Worm (Caenorhabditis elegans) whole organism, L3 larva: Measurements from ENCODE around the gene F22H10.1.

Experiments
- R02D3.7 ChIP-seq: fragments of 150-350 bp; optimal IDR thresholded peaks from 2 replicates; lab custom pipeline; 2014; ENCODE audit warnings: missing biosample characterization, missing genetic modification characterization
- ZK546.5 ChIP-seq: sonication (generic microtip); optimal IDR thresholded peaks from 2 replicates; lab custom pipeline; 2017; ENCODE audit warnings: missing biosample characterization, missing genetic modification characterization
- aly-2 ChIP-seq: fragments of 150-350 bp; optimal IDR thresholded peaks from 2 replicates; lab custom pipeline; 2014; ENCODE audit warnings: missing biosample characterization, missing genetic modification characterization
- ama-1 ChIP-seq: fragments of 150-350 bp; optimal IDR thresholded peaks from 2 replicates; lab custom pipeline; 2018
- ceh-16 ChIP-seq: sonication (generic microtip); optimal IDR thresholded peaks from 2 replicates; lab custom pipeline; 2017; ENCODE audit warnings: missing biosample characterization, missing genetic modification characterization
- ceh-28 ChIP-seq: fragments of 150-350 bp; optimal IDR thresholded peaks from 2 replicates; lab custom pipeline; 2014; ENCODE audit warnings: missing biosample characterization, missing genetic modification reagents, missing genetic modification characterization
- ceh-82 ChIP-seq: fragments of 150-350 bp; optimal IDR thresholded peaks from 2 replicates; lab custom pipeline; 2014; ENCODE audit warnings: missing biosample characterization, missing genetic modification characterization
- ceh-9 ChIP-seq: sonication (generic microtip); optimal IDR thresholded peaks from 2 replicates; lab custom pipeline; 2018; ENCODE audit warnings: missing biosample characterization, missing genetic modification characterization
- daf-12 ChIP-seq: fragments of 150-350 bp; optimal IDR thresholded peaks from 2 replicates; lab custom pipeline; 2014; ENCODE audit warnings: missing biosample characterization, missing genetic modification reagents, missing genetic modification characterization
- egl-27 ChIP-seq: sonication (generic microtip); optimal IDR thresholded peaks from 4 replicates; lab custom pipeline; 2017; ENCODE audit warnings: missing biosample characterization, missing genetic modification reagents, missing genetic modification characterization
- elt-1 ChIP-seq: fragments of 150-350 bp; optimal IDR thresholded peaks from 2 replicates; lab custom pipeline; 2014; ENCODE audit warnings: missing biosample characterization, missing genetic modification characterization
- elt-2 ChIP-seq: sonication (generic microtip); optimal IDR thresholded peaks from 2 replicates; lab custom pipeline; 2016; ENCODE audit warnings: missing genetic modification reagents, mild to moderate bottlenecking, missing genetic modification characterization, missing compliant biosample characterization
- elt-3 ChIP-seq, 3 experiments: fragments of 150-350 bp in 1 of 3; sonication (generic microtip) in 2 of 3; optimal IDR thresholded peaks; 2 replicates in 2 of 3; 4 replicates in 1 of 3; lab custom pipeline; 2014 to 2017; ENCODE audit warnings: missing biosample characterization in 3 of 3, missing genetic modification characterization in 3 of 3
- eor-1 ChIP-seq, 2 experiments: fragments of 150-350 bp; optimal IDR thresholded peaks; 2 replicates each; lab custom pipeline; 2014 to 2018; ENCODE audit warnings: missing biosample characterization in 2 of 2, missing genetic modification characterization in 2 of 2
- fkh-10 ChIP-seq: sonication (generic microtip); optimal IDR thresholded peaks from 2 replicates; lab custom pipeline; 2017; ENCODE audit warnings: missing biosample characterization, missing genetic modification reagents, missing genetic modification characterization
- fkh-2 ChIP-seq: fragments of 150-350 bp; optimal IDR thresholded peaks from 2 replicates; lab custom pipeline; 2014; ENCODE audit warnings: missing biosample characterization, missing genetic modification reagents, missing genetic modification characterization
- fos-1 ChIP-seq: fragments of 150-350 bp; optimal IDR thresholded peaks from 2 replicates; lab custom pipeline; 2014; ENCODE audit warnings: missing biosample characterization, missing genetic modification characterization
- jun-1 ChIP-seq: fragments of 150-350 bp; optimal IDR thresholded peaks from 2 replicates; lab custom pipeline; 2014; ENCODE audit warnings: missing biosample characterization, missing genetic modification reagents, missing genetic modification characterization
- lin-15B ChIP-seq: fragments of 150-350 bp; optimal IDR thresholded peaks from 2 replicates; lab custom pipeline; 2014; ENCODE audit warnings: missing biosample characterization, missing genetic modification characterization
- lin-39 ChIP-seq: fragments of 150-350 bp; optimal IDR thresholded peaks from 2 replicates; lab custom pipeline; 2018; ENCODE audit warnings: missing biosample characterization, missing genetic modification reagents, missing genetic modification characterization
- lsy-12 ChIP-seq: sonication (generic microtip); optimal IDR thresholded peaks from 2 replicates; lab custom pipeline; 2016; ENCODE audit warnings: mild to moderate bottlenecking, missing genetic modification characterization, missing compliant biosample characterization
- mdl-1 ChIP-seq: fragments of 150-350 bp; optimal IDR thresholded peaks from 2 replicates; lab custom pipeline; 2014; ENCODE audit warnings: missing biosample characterization, missing genetic modification characterization
- nfya-1 ChIP-seq: sonication (generic microtip); optimal IDR thresholded peaks from 2 replicates; lab custom pipeline; 2017; ENCODE audit warnings: missing genetic modification characterization, mild to moderate bottlenecking, missing compliant biosample characterization, antibody characterized with exemption, moderate library complexity; ENCODE audit not compliant: insufficient read depth
- nhr-11 ChIP-seq: fragments of 150-350 bp; optimal IDR thresholded peaks from 2 replicates; lab custom pipeline; 2014; ENCODE audit warnings: missing biosample characterization, missing genetic modification characterization
- nhr-23 ChIP-seq: fragments of 150-350 bp; optimal IDR thresholded peaks from 2 replicates; lab custom pipeline; 2014; ENCODE audit warnings: missing biosample characterization, missing genetic modification reagents, missing genetic modification characterization
- nhr-237 ChIP-seq: fragments of 150-350 bp; optimal IDR thresholded peaks from 2 replicates; lab custom pipeline; 2014; ENCODE audit warnings: missing biosample characterization, missing genetic modification characterization
- nhr-25 ChIP-seq: sonication (generic microtip); optimal IDR thresholded peaks from 2 replicates; lab custom pipeline; 2017; ENCODE audit warnings: missing biosample characterization, missing genetic modification characterization
- nhr-28 ChIP-seq: fragments of 150-350 bp; optimal IDR thresholded peaks from 2 replicates; lab custom pipeline; 2014; ENCODE audit warnings: missing biosample characterization, missing genetic modification characterization
- nhr-43 ChIP-seq: sonication (generic microtip); optimal IDR thresholded peaks from 2 replicates; lab custom pipeline; 2016; ENCODE audit warnings: mild to moderate bottlenecking, missing genetic modification characterization, missing compliant biosample characterization; ENCODE audit not compliant: poor library complexity, severe bottlenecking
- nhr-67 ChIP-seq: fragments of 150-350 bp; optimal IDR thresholded peaks from 2 replicates; lab custom pipeline; 2014; ENCODE audit warnings: missing biosample characterization, missing genetic modification characterization
- nhr-76 ChIP-seq: fragments of 150-350 bp; sonication (generic microtip); optimal IDR thresholded peaks from 5 replicates; lab custom pipeline; 2014; ENCODE audit warnings: missing biosample characterization, missing genetic modification characterization
- nhr-77 ChIP-seq: fragments of 150-350 bp; optimal IDR thresholded peaks from 2 replicates; lab custom pipeline; 2014; ENCODE audit warnings: missing biosample characterization, missing genetic modification characterization
- pha-4 ChIP-seq: fragments of 150-350 bp; optimal IDR thresholded peaks from 2 replicates; lab custom pipeline; 2014; ENCODE audit warnings: missing biosample characterization, missing genetic modification reagents, missing genetic modification characterization
- pqm-1 ChIP-seq: fragments of 150-350 bp; optimal IDR thresholded peaks from 2 replicates; lab custom pipeline; 2017; ENCODE audit warnings: missing biosample characterization, missing genetic modification characterization, inconsistent platforms
- skn-1 ChIP-seq: fragments of 150-350 bp; optimal IDR thresholded peaks from 2 replicates; lab custom pipeline; 2014; ENCODE audit warnings: missing biosample characterization, missing genetic modification characterization
- snpc-4 ChIP-seq: fragments of 150-350 bp; optimal IDR thresholded peaks from 2 replicates; lab custom pipeline; 2014; ENCODE audit warnings: missing biosample characterization, missing genetic modification characterization
- tbx-2 ChIP-seq: sonication (generic microtip); optimal IDR thresholded peaks from 2 replicates; lab custom pipeline; 2016; ENCODE audit warnings: mild to moderate bottlenecking, missing genetic modification characterization, missing compliant biosample characterization
- unc-39 ChIP-seq: sonication (generic microtip); optimal IDR thresholded peaks from 4 replicates; lab custom pipeline; 2017; ENCODE audit warnings: missing biosample characterization, missing genetic modification characterization
- unc-62 ChIP-seq: fragments of 150-350 bp; sonication (generic microtip); optimal IDR thresholded peaks from 4 replicates; lab custom pipeline; 2014; ENCODE audit warnings: missing biosample characterization, missing genetic modification reagents, missing genetic modification characterization
- zag-1 ChIP-seq: fragments of 150-350 bp; optimal IDR thresholded peaks from 2 replicates; lab custom pipeline; 2014; ENCODE audit warnings: missing biosample characterization, missing genetic modification characterization
- ztf-11 ChIP-seq: fragments of 150-350 bp; optimal IDR thresholded peaks from 2 replicates; lab custom pipeline; 2014; ENCODE audit warnings: missing biosample characterization, missing genetic modification characterization
- ztf-4 ChIP-seq: fragments of 150-350 bp; optimal IDR thresholded peaks from 2 replicates; lab custom pipeline; 2014; ENCODE audit warnings: missing biosample characterization, missing genetic modification characterization

F22H10.1 gene

ce11 chrX:16715938-16716337, 13.7 kb downstream of the F22H10.1 start:
- TF ChIP-seq ama-1 (lab: Kevin White, UChicago) = no peak
- no peak for TF ChIP-seq lin-39 (tag; lab: Kevin White, UChicago)
- TF ChIP-seq zag-1 (tag; lab: Kevin White, UChicago) = no peak
- TF ChIP-seq elt-3 (tag; optimal IDR thresholded peaks at IDR 0.05; lab: Kevin White, UChicago) = no peak
- no peak for TF ChIP-seq skn-1 (tag; lab: Kevin White, UChicago)

DNA sequence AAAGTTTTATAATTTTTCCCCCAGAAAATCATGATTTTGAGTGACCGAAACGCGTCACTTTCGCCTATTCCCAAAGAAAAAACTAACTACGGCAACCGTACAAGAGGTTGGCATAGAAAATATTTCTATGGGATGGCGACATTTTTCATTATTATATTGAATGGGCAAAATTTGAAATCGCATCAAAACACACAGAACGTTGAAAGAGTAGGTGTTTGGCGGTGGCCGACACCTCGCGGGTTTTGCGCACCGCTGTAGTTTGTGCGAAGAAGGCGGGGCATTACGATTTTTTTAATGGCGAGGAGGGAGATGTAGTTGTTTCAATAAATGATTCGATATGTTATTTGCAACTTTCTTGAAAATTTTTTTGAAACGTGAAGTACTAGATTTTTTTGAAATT, 19.7 kb downstream of the F22H10.1 start:
- TF ChIP-seq aly-2 = no peak
- TF ChIP-seq ztf-11 (tag; lab: Kevin White, UChicago) = no peak
- TF ChIP-seq snpc-4 = no peak
- TF ChIP-seq nhr-28 (tag; lab: Kevin White, UChicago) = no peak
- TF ChIP-seq elt-3 (tag; optimal IDR thresholded peaks at IDR 0.05; lab: Kevin White, UChicago) = no peak
- no peak for TF ChIP-seq lin-15B (tag; lab: Kevin White, UChicago)
- no peak for TF ChIP-seq eor-1 (tag; optimal IDR thresholded peaks at IDR 0.05; lab: Kevin White, UChicago)
- no peak for TF ChIP-seq R02D3.7
- TF ChIP-seq ceh-28 = no peak

ce11 chrX:16724954-16725353, 22.7 kb downstream of the F22H10.1 start:
- TF ChIP-seq eor-1 (tag; optimal IDR thresholded peaks at IDR 0.05; lab: Kevin White, UChicago) = no peak
- no peak for TF ChIP-seq aly-2
- no peak for TF ChIP-seq jun-1 (tag; lab: Kevin White, UChicago)
- TF ChIP-seq nfya-1 (tag; lab: Kevin White, UChicago) = no peak
- TF ChIP-seq ztf-11 (tag; lab: Kevin White, UChicago) = no peak
- no peak for TF ChIP-seq unc-62 (GFP tag; lab: Kevin White, UChicago)
- TF ChIP-seq elt-1 = no peak
- TF ChIP-seq nhr-28 (tag; lab: Kevin White, UChicago) = no peak
- TF ChIP-seq nhr-43 (tag; lab: Kevin White, UChicago) = peak; percentile 29
- TF ChIP-seq fkh-10 (GFP tag; lab: Kevin White, UChicago) = no peak
- TF ChIP-seq lin-39 (tag; lab: Kevin White, UChicago) = no peak
- TF ChIP-seq zag-1 (tag; lab: Kevin White, UChicago) = no peak
- TF ChIP-seq ceh-9 (tag; lab: Kevin White, UChicago) = no peak
- TF ChIP-seq nhr-25 (tag; lab: Kevin White, UChicago) = no peak
- TF ChIP-seq nhr-23 (tag; lab: Kevin White, UChicago) = no peak
- peak; percentile 66 for TF ChIP-seq elt-2 (tag; lab: Kevin White, UChicago)
- no peak for TF ChIP-seq elt-3 (tag; optimal IDR thresholded peaks at IDR 0.05; lab: Kevin White, UChicago)
- TF ChIP-seq nhr-77 (tag; lab: Kevin White, UChicago) = no peak
- no peak for TF ChIP-seq nhr-11 (tag; lab: Kevin White, UChicago)
- no peak for TF ChIP-seq ZK546.5 (tag; lab: Kevin White, UChicago)
- TF ChIP-seq lin-15B (tag; lab: Kevin White, UChicago) = no peak
- TF ChIP-seq skn-1 (tag; lab: Kevin White, UChicago) = no peak
- TF ChIP-seq daf-12 = no peak
- peak; percentile 38 for TF ChIP-seq pha-4 (tag; lab: Kevin White, UChicago)
- no peak for TF ChIP-seq R02D3.7
- peak; percentile 6 for TF ChIP-seq snpc-4
- TF ChIP-seq ceh-82 (tag; lab: Kevin White, UChicago) = no peak
- TF ChIP-seq tbx-2 (tag; lab: Kevin White, UChicago) = no peak
- TF ChIP-seq nhr-76 = no peak
- TF ChIP-seq egl-27 (tag; lab: Kevin White, UChicago) = no peak
- TF ChIP-seq ztf-4 (tag; lab: Kevin White, UChicago) = no peak
- TF ChIP-seq ceh-16 = no peak

ce11 chrX:16726879-16727278, 24.6 kb downstream of the F22H10.1 start:
- TF ChIP-seq ztf-4 (tag; lab: Kevin White, UChicago) (peak; percentile 11), tbx-2 (tag; lab: Kevin White, UChicago) (peak; percentile 87), fos-1 (tag; lab: Kevin White, UChicago) (peak; percentile 50), ceh-28 (peak; percentile 74), nhr-237 (tag; lab: Kevin White, UChicago) (no peak), nhr-23 (tag; lab: Kevin White, UChicago) (peak; percentile 85), nhr-76 (no peak), pqm-1 (tag; lab: Kevin White, UChicago) (peak; percentile 81), eor-1 (tag; optimal IDR thresholded peaks at IDR 0.05; lab: Kevin White, UChicago) (no peak), ama-1 (lab: Kevin White, UChicago) (no peak), aly-2 (no peak), ZK546.5 (tag; lab: Kevin White, UChicago) (no peak), elt-3 (tag; optimal IDR thresholded peaks at IDR 0.05; lab: Kevin White, UChicago) (peak in 2 of 3 experiments; percentile 36 to 55), mdl-1 (peak; percentile 85), unc-39 (no peak), egl-27 (tag; lab: Kevin White, UChicago) (peak; percentile 75), skn-1 (tag; lab: Kevin White, UChicago) (peak; percentile 62), lin-39 (tag; lab: Kevin White, UChicago) (peak; percentile 91), ztf-11 (tag; lab: Kevin White, UChicago) (no peak), nhr-11 (tag; lab: Kevin White, UChicago) (peak; percentile 91), nfya-1 (tag; lab: Kevin White, UChicago) (peak; percentile 92), ceh-16 (no peak), ceh-82 (tag; lab: Kevin White, UChicago) (peak; percentile 20), fkh-10 (GFP tag; lab: Kevin White, UChicago) (peak; percentile 46), nhr-77 (tag; lab: Kevin White, UChicago) (no peak), pha-4 (tag; lab: Kevin White, UChicago) (peak; percentile 86), nhr-43 (tag; lab: Kevin White, UChicago) (peak; percentile 84), nhr-25 (tag; lab: Kevin White, UChicago) (peak; percentile 94), fkh-2 (no peak), jun-1 (tag; lab: Kevin White, UChicago) (peak; percentile 97), nhr-67 (tag; lab: Kevin White, UChicago) (no peak), lsy-12 (tag; lab: Kevin White, UChicago) (peak; percentile 83), daf-12 (no peak), zag-1 (tag; lab: Kevin White, UChicago) (peak; percentile 42)
